Fruit fly (Drosophila melanogaster): ENCODE results near the gene Ctps.

Ctps gene

dm6 chr3L:15161549-15161948, 63.8 kb downstream of the Ctps start, which contains the start of gene CG6878 (continued):
- TF ChIP-seq lbe (GFP tag; optimal IDR thresholded peaks at IDR 0.05) (no peak), trem (tag; optimal IDR thresholded peaks at IDR 0.05) (peak; percentile 74), CG12744 (GFP tag; optimal IDR thresholded peaks at IDR 0.05) (no peak), CG8478 (optimal IDR thresholded peaks at IDR 0.05) (no peak), HmgD (GFP tag; optimal IDR thresholded peaks at IDR 0.05) (no peak), nerfin-1 (tag; optimal IDR thresholded peaks at IDR 0.05) (no peak), bowl (GFP tag; IDR thresholded peaks at IDR 0.05) (no peak), CG13894 (tag; optimal IDR thresholded peaks at IDR 0.05) (no peak), jumu (GFP tag; optimal IDR thresholded peaks at IDR 0.05) (no peak), Blimp-1 (GFP tag; optimal IDR thresholded peaks at IDR 0.05) (no peak), Bteb2 (GFP tag; optimal IDR thresholded peaks at IDR 0.05) (no peak), CG17612 (GFP tag; IDR thresholded peaks at IDR 0.05) (no peak), ewg (GFP tag; optimal IDR thresholded peaks at IDR 0.05) (no peak), HLH4C (GFP tag; IDR thresholded peaks at IDR 0.05; ENCODE audit: partially characterized antibody) (peak; percentile 18; the same call in 1 of the 3 replicates), Ravus (GFP tag; IDR thresholded peaks at IDR 0.05) (no peak), Usf (GFP tag; optimal IDR thresholded peaks at IDR 0.05) (no peak), CG12659 (GFP tag; optimal IDR thresholded peaks at IDR 0.05) (peak; percentile 63), CG7372 (GFP tag; IDR thresholded peaks at IDR 0.05) (no peak), kay (GFP tag; optimal IDR thresholded peaks at IDR 0.05) (no peak), CG10543 (GFP tag; optimal IDR thresholded peaks at IDR 0.05) (no peak), CG6683 (GFP tag; optimal IDR thresholded peaks at IDR 0.05) (no peak), stc (GFP tag; IDR thresholded peaks at IDR 0.05) (no peak), CG12299 (tag; optimal IDR thresholded peaks at IDR 0.05) (no peak), grn (GFP tag; optimal IDR thresholded peaks at IDR 0.05) (no peak), ERR (GFP tag; optimal IDR thresholded peaks at IDR 0.05) (no peak), crp (GFP tag; optimal IDR thresholded peaks at IDR 0.05) (peak in 1 of 2 experiments; percentile 76), CG31365 (tag; optimal IDR thresholded peaks at IDR 0.05) (no peak), CG1024 (GFP tag; IDR thresholded peaks at IDR 0.05) (no peak), CG14050 (GFP tag; IDR thresholded peaks at IDR 0.05) (no peak), Deaf1 (tag; optimal IDR thresholded peaks at IDR 0.05) (no peak), H15 (GFP tag; IDR thresholded peaks at IDR 0.05) (no peak), CG5953 (GFP tag; IDR thresholded peaks at IDR 0.05) (no peak), lov (optimal IDR thresholded peaks at IDR 0.05) (no peak), lov (GFP tag; IDR thresholded peaks at IDR 0.05) (no peak), CG14441 (GFP tag; IDR thresholded peaks at IDR 0.05) (no peak), Sox102F (GFP tag; optimal IDR thresholded peaks at IDR 0.05) (no peak), HLH3B (GFP tag; IDR thresholded peaks at IDR 0.05) (no peak), CG10979 (tag; optimal IDR thresholded peaks at IDR 0.05) (peak; percentile 8), CG17361 (GFP tag; IDR thresholded peaks at IDR 0.05) (no peak), CG10321 (GFP tag; IDR thresholded peaks at IDR 0.05) (no peak), CG33213 (GFP tag; optimal IDR thresholded peaks at IDR 0.05) (peak; percentile 11), C15 (GFP tag; IDR thresholded peaks at IDR 0.05) (no peak), CG16813 (GFP tag; IDR thresholded peaks at IDR 0.05; ENCODE audit: partially characterized antibody) (peak; percentile 37; the same call in 1 of the 3 replicates), CG11696 (GFP tag; IDR thresholded peaks at IDR 0.05) (no peak), CG32532 (GFP tag; IDR thresholded peaks at IDR 0.05) (peak; percentile 40; the same call in 1 of the 2 replicates), sim (GFP tag; IDR thresholded peaks at IDR 0.05) (no peak), Vsx1 (GFP tag; optimal IDR thresholded peaks at IDR 0.05) (no peak), luna (GFP tag; optimal IDR thresholded peaks at IDR 0.05) (no peak), wek (GFP tag; optimal IDR thresholded peaks at IDR 0.05) (no peak), Dbx (GFP tag; IDR thresholded peaks at IDR 0.05) (0 out of 3 replicates have a peak, but pooled peaks have one; percentile 31), CG12942 (GFP tag; optimal IDR thresholded peaks at IDR 0.05) (no peak), Med (GFP tag) (peak; percentile 84), CG6654 (GFP tag; optimal IDR thresholded peaks at IDR 0.05) (no peak)

All from whole organism, embryonic.